Fruit fly (Drosophila melanogaster): Measurements from ENCODE around the gene CG1571.

Gene CG1571

DNA sequence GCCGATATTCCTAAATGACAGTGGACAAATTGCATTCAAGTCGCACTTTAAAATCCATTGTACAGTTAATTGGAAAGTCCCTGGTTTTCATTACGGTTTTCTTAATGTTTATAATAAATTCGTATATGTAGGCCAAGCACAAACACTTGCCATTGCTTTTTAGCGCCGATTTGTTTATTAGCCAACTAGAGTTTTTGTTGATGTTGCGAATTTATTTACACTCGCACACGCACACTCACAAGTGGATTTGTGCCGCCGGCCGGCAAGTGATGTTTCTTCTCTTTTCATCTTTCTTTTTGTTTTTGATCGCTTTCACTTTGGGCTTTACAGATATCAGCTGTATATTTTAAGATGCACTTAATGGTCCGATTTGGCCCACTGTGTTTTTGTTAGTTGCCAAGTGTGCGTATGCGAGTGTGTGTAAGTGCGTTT is 18.4 kb upstream of the CG1571 start (continued):
- TF ChIP-seq Ada2b (GFP tag; IDR thresholded peaks at IDR 0.05) (peak; percentile 33; the same call in 1 of the 2 replicates), twi (tag; optimal IDR thresholded peaks at IDR 0.05) (peak; percentile 47), phol (tag; optimal IDR thresholded peaks at IDR 0.05) (peak; percentile 71), zfh1 (GFP tag; IDR thresholded peaks at IDR 0.05) (0 out of 3 replicates have a peak, but pooled peaks have one; percentile 9), bsh (GFP tag; optimal IDR thresholded peaks at IDR 0.05) (peak; percentile 47 to 49), da (GFP tag; optimal IDR thresholded peaks at IDR 0.05) (peak; percentile 34), Mes4 (GFP tag; optimal IDR thresholded peaks at IDR 0.05) (peak; percentile 60), Bgb (GFP tag; IDR thresholded peaks at IDR 0.05; ENCODE audit: partially characterized antibody) (no peak), nau (GFP tag; optimal IDR thresholded peaks at IDR 0.05) (peak; percentile 46), jing (GFP tag; optimal IDR thresholded peaks at IDR 0.05) (peak; percentile 44), Taf1 (GFP tag; IDR thresholded peaks at IDR 0.05) (no peak), Drgx (GFP tag; IDR thresholded peaks at IDR 0.05) (peak; percentile 47; the same call in 1 of the 2 replicates), CoRest (tag; optimal IDR thresholded peaks at IDR 0.05) (peak; percentile 90), CG3281 (GFP tag; optimal IDR thresholded peaks at IDR 0.05) (peak; percentile 81), gce (GFP tag; IDR thresholded peaks at IDR 0.05) (no peak), hkb (optimal IDR thresholded peaks at IDR 0.05) (no peak), hkb (GFP tag; IDR thresholded peaks at IDR 0.05) (peak; percentile 60; the same call in 1 of the 2 replicates), slbo (GFP tag; IDR thresholded peaks at IDR 0.05) (peak; percentile 51; the same call in 1 of the 2 replicates), CG8944 (GFP tag; optimal IDR thresholded peaks at IDR 0.05) (peak; percentile 78), TFAM (GFP tag; optimal IDR thresholded peaks at IDR 0.05) (peak; percentile 26), bbx (GFP tag; IDR thresholded peaks at IDR 0.05; ENCODE audit: partially characterized antibody) (no peak), zen (tag; optimal IDR thresholded peaks at IDR 0.05) (peak; percentile 12), NFAT (GFP tag; IDR thresholded peaks at IDR 0.05) (peak; percentile 42; the same call in 1 of the 2 replicates), CG12155 (GFP tag; optimal IDR thresholded peaks at IDR 0.05) (peak; percentile 60), CG12942 (GFP tag; optimal IDR thresholded peaks at IDR 0.05) (peak; percentile 57), CG4404 (GFP tag; IDR thresholded peaks at IDR 0.05) (peak; percentile 40; the same call in 1 of the 2 replicates), Hmx (GFP tag; optimal IDR thresholded peaks at IDR 0.05) (peak; percentile 54), Atf-2 (GFP tag; optimal IDR thresholded peaks at IDR 0.05) (peak; percentile 67), CG2889 (GFP tag; IDR thresholded peaks at IDR 0.05) (0 out of 3 replicates have a peak, but pooled peaks have one; percentile 57), CG10462 (GFP tag; optimal IDR thresholded peaks at IDR 0.05) (no peak), vnd (GFP tag; IDR thresholded peaks at IDR 0.05; ENCODE audit: partially characterized antibody) (no peak), CG16813 (GFP tag; IDR thresholded peaks at IDR 0.05; ENCODE audit: partially characterized antibody) (no peak), CG8281 (tag; optimal IDR thresholded peaks at IDR 0.05) (peak; percentile 53), CG6765 (GFP tag; optimal IDR thresholded peaks at IDR 0.05) (peak; percentile 25), Bdp1 (GFP tag; optimal IDR thresholded peaks at IDR 0.05) (peak; percentile 48), unc-4 (GFP tag; IDR thresholded peaks at IDR 0.05; ENCODE audit: partially characterized antibody) (no peak), CG7839 (tag; optimal IDR thresholded peaks at IDR 0.05) (peak; percentile 85), bab2 (GFP tag; optimal IDR thresholded peaks at IDR 0.05) (peak; percentile 66), CG1602 (GFP tag; optimal IDR thresholded peaks at IDR 0.05) (peak; percentile 54), Sry-β (GFP tag; optimal IDR thresholded peaks at IDR 0.05) (peak; percentile 25), gsb (GFP tag; IDR thresholded peaks at IDR 0.05) (0 out of 2 replicates have a peak, but pooled peaks have one; percentile 38), gro (GFP tag; optimal IDR thresholded peaks at IDR 0.05) (no peak), CG15073 (GFP tag; optimal IDR thresholded peaks at IDR 0.05) (no peak), sima (GFP tag; optimal IDR thresholded peaks at IDR 0.05) (peak; percentile 34), Nf-YB (GFP tag; optimal IDR thresholded peaks at IDR 0.05) (peak; percentile 48), eve (GFP tag; optimal IDR thresholded peaks at IDR 0.05) (peak in 1 of 2 experiments; percentile 85), ATbp (GFP tag; optimal IDR thresholded peaks at IDR 0.05) (peak; percentile 40), esg (GFP tag; conservative IDR thresholded peaks at IDR 0.05) (peak; percentile 62), CG17568 (GFP tag; optimal IDR thresholded peaks at IDR 0.05) (peak; percentile 37), CkIIα-i1 (GFP tag; IDR thresholded peaks at IDR 0.05) (no peak)
